Worm (Caenorhabditis elegans): ENCODE data around the gene rpl-11.1.

DNA sequence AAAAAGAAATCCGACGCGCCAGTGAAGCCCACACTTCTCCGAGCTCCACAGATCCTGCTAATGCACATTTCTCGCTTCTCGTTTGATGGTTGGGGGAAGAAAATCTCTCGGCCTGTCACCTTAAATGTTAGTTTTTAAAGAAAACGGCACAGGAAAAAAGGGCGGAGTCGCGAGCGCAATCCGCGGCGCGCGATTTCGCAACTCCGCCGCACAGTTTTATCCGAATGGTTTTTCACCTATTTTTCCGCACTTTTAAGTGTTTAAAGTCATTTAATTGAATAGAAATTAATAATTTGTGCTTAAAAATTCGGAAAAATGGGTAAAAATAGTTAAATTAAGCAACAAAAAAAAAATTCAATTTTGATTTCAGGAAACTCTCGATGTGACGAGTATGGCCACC, 1.8 kb upstream of the rpl-11.1 start:
- no peak for TF ChIP-seq cog-1 (tag; optimal IDR thresholded peaks at IDR 0.05)
- peak; percentile 74 for TF ChIP-seq flt-1 (GFP tag; IDR thresholded peaks at IDR 0.05)
